Fruit fly (Drosophila melanogaster) whole organism, embryonic: ENCODE data around the gene fzy.
A peak's percentile ranks its signal among the peaks of the same experiment; 100 is the strongest.

Experiments
- Abd-B ChIP-seq: fragments of 200-800 bp; sonication (Bioruptor generic); optimal IDR thresholded peaks from 2 replicates; lab custom pipeline; 2018; ENCODE audit warnings: missing biosample characterization, mild to moderate bottlenecking, missing genetic modification characterization, moderate library complexity
- Asciz ChIP-seq: fragments of 200-800 bp; sonication (Bioruptor generic); optimal IDR thresholded peaks from 2 replicates; lab custom pipeline; 2017; ENCODE audit warnings: missing biosample characterization, mild to moderate bottlenecking, missing genetic modification characterization, missing genetic modification reagents
- BEAF-32 ChIP-seq: fragments of 200-800 bp; sonication (Bioruptor generic); optimal IDR thresholded peaks from 3 replicates; lab custom pipeline; 2017; ENCODE audit warnings: missing biosample characterization, missing genetic modification characterization, mild to moderate bottlenecking, moderate library complexity, missing genetic modification reagents
- Bdp1 ChIP-seq: fragments of 200-800 bp; sonication (Bioruptor generic); optimal IDR thresholded peaks from 3 replicates; lab custom pipeline; 2016; ENCODE audit warnings: missing biosample characterization, missing genetic modification characterization
- C15 ChIP-seq: fragments of 200-800 bp; sonication (Bioruptor generic); IDR thresholded peaks from 3 replicates; pipeline ENCODE4 v1.3.6; 2022; ENCODE audit warnings: missing biosample characterization, missing genetic modification characterization
- CG10543 ChIP-seq: fragments of 200-800 bp; sonication (Bioruptor generic); optimal IDR thresholded peaks from 3 replicates; lab custom pipeline; 2017; ENCODE audit warnings: missing biosample characterization, mild to moderate bottlenecking, missing genetic modification characterization, moderate library complexity
- CG12155 ChIP-seq: fragments of 200-800 bp; sonication (Bioruptor generic); optimal IDR thresholded peaks from 3 replicates; lab custom pipeline; 2016; ENCODE audit warnings: missing biosample characterization, missing genetic modification characterization
- CG14710 ChIP-seq: fragments of 200-800 bp; sonication (Bioruptor generic); optimal IDR thresholded peaks from 3 replicates; lab custom pipeline; 2019; ENCODE audit warnings: missing biosample characterization, mild to moderate bottlenecking, missing genetic modification characterization, moderate library complexity
- CG15479 ChIP-seq: fragments of 200-800 bp; sonication (Bioruptor generic); optimal IDR thresholded peaks from 3 replicates; lab custom pipeline; 2019; ENCODE audit warnings: missing biosample characterization, mild to moderate bottlenecking, missing genetic modification characterization, moderate library complexity
- CG17328 ChIP-seq: fragments of 200-800 bp; sonication (Bioruptor generic); IDR thresholded peaks from 2 replicates; pipeline ENCODE4 v1.3.6; 2022; ENCODE audit warnings: missing biosample characterization, missing genetic modification characterization
- CG17361 ChIP-seq: fragments of 200-800 bp; sonication (Bioruptor generic); IDR thresholded peaks from 3 replicates; pipeline ENCODE4 v1.3.6; 2022; ENCODE audit warnings: missing biosample characterization, missing genetic modification characterization
- CG1792 ChIP-seq: fragments of 200-800 bp; sonication (Bioruptor generic); optimal IDR thresholded peaks from 2 replicates; lab custom pipeline; 2016; ENCODE audit warnings: missing biosample characterization, missing genetic modification characterization
- CG2875 ChIP-seq: fragments of 200-800 bp; sonication (Bioruptor generic); optimal IDR thresholded peaks from 2 replicates; lab custom pipeline; 2017; ENCODE audit warnings: missing biosample characterization, mild to moderate bottlenecking, missing genetic modification characterization, missing genetic modification reagents
- CG31365 ChIP-seq: fragments of 200-800 bp; sonication (Bioruptor generic); optimal IDR thresholded peaks from 2 replicates; lab custom pipeline; 2018; ENCODE audit warnings: missing biosample characterization, mild to moderate bottlenecking, missing genetic modification characterization
- CG33557 ChIP-seq: fragments of 200-800 bp; sonication (Bioruptor generic); optimal IDR thresholded peaks from 2 replicates; lab custom pipeline; 2019; ENCODE audit warnings: missing biosample characterization, mild to moderate bottlenecking, missing genetic modification characterization, moderate library complexity
- CG34376 ChIP-seq: fragments of 200-800 bp; sonication (Bioruptor generic); optimal IDR thresholded peaks from 2 replicates; lab custom pipeline; 2018; ENCODE audit warnings: missing biosample characterization, mild to moderate bottlenecking, missing genetic modification characterization
- CG4404 ChIP-seq: fragments of 200-800 bp; sonication (Bioruptor generic); IDR thresholded peaks from 2 replicates; pipeline ENCODE4 v1.3.6; 2022; ENCODE audit warnings: missing biosample characterization, missing genetic modification characterization
- CG6272 ChIP-seq: fragments of 200-800 bp; sonication (Bioruptor generic); IDR thresholded peaks from 2 replicates; pipeline ENCODE4 v1.3.6; 2022; ENCODE audit warnings: missing biosample characterization, missing genetic modification characterization
- CG8765 ChIP-seq: fragments of 200-800 bp; sonication (Bioruptor generic); IDR thresholded peaks from 2 replicates; pipeline ENCODE4 v1.3.6; 2022; ENCODE audit warnings: missing biosample characterization, missing genetic modification characterization
- CTCF ChIP-seq: fragments of 200-800 bp; sonication (Bioruptor generic); optimal IDR thresholded peaks from 2 replicates; lab custom pipeline; 2017; ENCODE audit warnings: missing biosample characterization, mild to moderate bottlenecking, missing genetic modification characterization, moderate library complexity
- Camta ChIP-seq: fragments of 200-800 bp; sonication (Bioruptor generic); optimal IDR thresholded peaks from 2 replicates; lab custom pipeline; 2016; ENCODE audit warnings: missing biosample characterization, missing genetic modification characterization
- Dbx ChIP-seq: fragments of 200-800 bp; sonication (Bioruptor generic); IDR thresholded peaks from 3 replicates; pipeline ENCODE4 v1.3.6; 2022; ENCODE audit warnings: missing biosample characterization, missing genetic modification characterization
- Dip3 ChIP-seq: fragments of 200-800 bp; sonication (Bioruptor generic); optimal IDR thresholded peaks from 3 replicates; lab custom pipeline; 2016; ENCODE audit warnings: missing biosample characterization, missing genetic modification characterization
- Eip74EF ChIP-seq, 2 experiments: fragments of 200-800 bp in 1 of 2; fragments of >200 bp in 1 of 2; sonication (Bioruptor generic) in 1 of 2; optimal IDR thresholded peaks; 2 replicates each; lab custom pipeline; 2017 to 2019; ENCODE audit warnings: missing biosample characterization in 2 of 2, missing genetic modification characterization in 2 of 2, mild to moderate bottlenecking in 1 of 2, moderate library complexity in 1 of 2
- H2.0 ChIP-seq: fragments of 200-800 bp; sonication (Bioruptor generic); IDR thresholded peaks from 2 replicates; pipeline ENCODE4 v1.3.6; 2022; ENCODE audit warnings: missing biosample characterization, missing genetic modification characterization
- HHEX ChIP-seq: fragments of 200-800 bp; sonication (Bioruptor generic); optimal IDR thresholded peaks from 3 replicates; lab custom pipeline; 2017; ENCODE audit warnings: missing biosample characterization, mild to moderate bottlenecking, missing genetic modification characterization, missing genetic modification reagents
- Hey ChIP-seq: fragments of 200-800 bp; sonication (Bioruptor generic); optimal IDR thresholded peaks from 3 replicates; lab custom pipeline; 2018; ENCODE audit warnings: missing biosample characterization, mild to moderate bottlenecking, missing genetic modification characterization
- Hr3 ChIP-seq: fragments of 200-800 bp; sonication (Bioruptor generic); optimal IDR thresholded peaks from 3 replicates; lab custom pipeline; 2016; ENCODE audit warnings: missing biosample characterization, missing genetic modification characterization
- Med ChIP-seq: fragments of 200-800 bp; sonication (Bioruptor generic); peaks from one replicate; lab custom pipeline; 2016; ENCODE audit warnings: missing biosample characterization, missing genetic modification characterization, mild to moderate bottlenecking, inconsistent platforms, moderate library complexity
- Ptx1 ChIP-seq: fragments of 200-800 bp; sonication (Bioruptor generic); IDR thresholded peaks from 2 replicates; pipeline ENCODE4 v1.3.6; 2022; ENCODE audit warnings: missing biosample characterization, missing genetic modification characterization
- Sin3A ChIP-seq: fragments of >200 bp; optimal IDR thresholded peaks from 2 replicates; lab custom pipeline; 2018
- Sox100B ChIP-seq: fragments of 200-800 bp; sonication (Bioruptor generic); optimal IDR thresholded peaks from 3 replicates; lab custom pipeline; 2018; ENCODE audit warnings: missing biosample characterization, mild to moderate bottlenecking, missing genetic modification characterization
- Sox102F ChIP-seq: fragments of 200-800 bp; sonication (Bioruptor generic); optimal IDR thresholded peaks from 2 replicates; lab custom pipeline; 2018; ENCODE audit warnings: missing biosample characterization, mild to moderate bottlenecking, missing genetic modification characterization, moderate library complexity
- Sry-β ChIP-seq: fragments of 200-800 bp; sonication (Bioruptor generic); optimal IDR thresholded peaks from 2 replicates; lab custom pipeline; 2018; ENCODE audit warnings: missing biosample characterization, mild to moderate bottlenecking, missing genetic modification characterization, moderate library complexity
- Sry-δ ChIP-seq: fragments of 200-800 bp; sonication (Bioruptor generic); optimal IDR thresholded peaks from 2 replicates; lab custom pipeline; 2016; ENCODE audit warnings: missing biosample characterization, missing genetic modification characterization
- Vsx1 ChIP-seq: fragments of 200-800 bp; sonication (Bioruptor generic); optimal IDR thresholded peaks from 2 replicates; lab custom pipeline; 2017; ENCODE audit warnings: missing biosample characterization, mild to moderate bottlenecking, missing genetic modification characterization, missing genetic modification reagents
- bbx ChIP-seq: fragments of 200-800 bp; sonication (Bioruptor generic); IDR thresholded peaks from 2 replicates; pipeline ENCODE4 v1.3.6; 2022; ENCODE audit warnings: missing biosample characterization, missing genetic modification characterization; ENCODE audit not compliant: partially characterized antibody
- caup ChIP-seq: fragments of 200-800 bp; sonication (Bioruptor generic); optimal IDR thresholded peaks from 3 replicates; lab custom pipeline; 2017; ENCODE audit warnings: missing biosample characterization, mild to moderate bottlenecking, missing genetic modification characterization, moderate library complexity; ENCODE audit not compliant: severe bottlenecking
- corto ChIP-seq: fragments of 200-800 bp; sonication (Bioruptor generic); optimal IDR thresholded peaks from 2 replicates; lab custom pipeline; 2016; ENCODE audit warnings: missing biosample characterization, mild to moderate bottlenecking, missing genetic modification characterization, moderate library complexity
- crc ChIP-seq: fragments of 200-800 bp; sonication (Bioruptor generic); optimal IDR thresholded peaks from 2 replicates; lab custom pipeline; 2016; ENCODE audit warnings: missing biosample characterization, missing genetic modification characterization
- dan ChIP-seq: fragments of 200-800 bp; sonication (Bioruptor generic); IDR thresholded peaks from 2 replicates; pipeline ENCODE4 v1.3.6; 2022; ENCODE audit warnings: missing biosample characterization, missing genetic modification characterization
- dimm ChIP-seq: fragments of 200-800 bp; sonication (Bioruptor generic); IDR thresholded peaks from 2 replicates; pipeline ENCODE4 v1.3.6; 2022; ENCODE audit warnings: missing biosample characterization, missing genetic modification characterization
- eve ChIP-seq, 2 experiments: fragments of >200 bp; optimal IDR thresholded peaks; 2 replicates each; lab custom pipeline; 2017; ENCODE audit warnings: missing biosample characterization in 2 of 2, missing genetic modification characterization in 2 of 2
- ind ChIP-seq: fragments of 200-800 bp; sonication (Bioruptor generic); optimal IDR thresholded peaks from 3 replicates; lab custom pipeline; 2016; ENCODE audit warnings: missing biosample characterization, missing genetic modification characterization
- knrl ChIP-seq: fragments of 200-800 bp; sonication (Bioruptor generic); IDR thresholded peaks from 3 replicates; pipeline ENCODE4 v1.3.6; 2022; ENCODE audit warnings: missing biosample characterization, missing genetic modification characterization; ENCODE audit not compliant: partially characterized antibody
- run ChIP-seq: fragments of 200-800 bp; sonication (Bioruptor generic); optimal IDR thresholded peaks from 3 replicates; lab custom pipeline; 2018; ENCODE audit warnings: missing biosample characterization, mild to moderate bottlenecking, missing genetic modification characterization
- sens ChIP-seq: fragments of 200-800 bp; sonication (Bioruptor generic); peaks from one replicate; lab custom pipeline; 2016; ENCODE audit warnings: missing biosample characterization, missing genetic modification characterization
- shn ChIP-seq: fragments of 200-800 bp; sonication (Bioruptor generic); optimal IDR thresholded peaks from 3 replicates; lab custom pipeline; 2016; ENCODE audit warnings: missing biosample characterization, missing genetic modification characterization
- tap ChIP-seq: fragments of 200-800 bp; optimal IDR thresholded peaks from 3 replicates; lab custom pipeline; 2019; ENCODE audit warnings: missing biosample characterization, mild to moderate bottlenecking, missing genetic modification characterization, moderate library complexity
- vvl ChIP-seq: fragments of 200-800 bp; sonication (Bioruptor generic); IDR thresholded peaks from 2 replicates; pipeline ENCODE4 v1.3.6; 2022; ENCODE audit warnings: missing biosample characterization, missing genetic modification characterization

Gene fzy

DNA sequence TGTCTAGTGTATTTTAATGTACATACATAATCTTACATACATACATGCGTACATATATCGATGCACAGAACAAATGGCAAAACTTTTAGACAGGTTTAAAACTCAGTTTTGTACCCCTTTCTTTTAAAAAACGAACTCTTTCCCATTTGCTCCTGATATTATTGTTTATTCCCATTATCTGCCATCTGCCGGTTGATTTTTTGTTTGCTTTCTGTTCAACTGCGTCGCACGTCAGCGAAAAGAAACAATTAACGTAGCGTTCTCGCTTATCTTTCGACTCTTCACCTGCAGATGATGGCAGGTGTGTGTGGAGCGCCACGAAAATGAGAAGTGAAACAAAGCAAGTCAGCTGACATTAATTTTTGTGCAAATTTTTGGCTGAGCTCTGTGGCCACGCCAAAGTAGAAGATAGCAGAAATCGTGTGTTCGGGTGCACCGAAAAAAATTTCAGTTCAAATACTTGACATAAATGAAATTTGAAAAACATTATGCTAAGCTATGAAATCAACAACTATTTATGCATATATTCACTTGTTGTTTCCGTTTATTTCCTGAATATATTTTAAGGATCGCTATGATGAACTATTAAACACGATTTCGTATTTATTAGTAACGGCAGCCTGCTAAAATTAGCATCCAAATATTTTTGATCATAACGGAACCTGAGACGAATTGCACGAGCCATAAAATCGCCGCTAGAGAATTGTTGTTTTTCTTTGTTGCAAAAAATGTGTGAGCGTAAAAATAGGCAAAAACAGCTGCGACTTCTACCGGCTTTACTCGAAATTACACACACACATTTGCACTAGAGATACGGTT is 39.9 kb upstream of the fzy start (continued):
- peak; percentile 1 for TF ChIP-seq caup (GFP tag; lab: Kevin White, UChicago)
- TF ChIP-seq CG2875 (GFP tag; lab: Kevin White, UChicago): no peak
- peak; percentile 37 for TF ChIP-seq Sox100B (GFP tag; lab: Kevin White, UChicago)
- no peak for TF ChIP-seq Ptx1 (GFP tag; lab: Robert Waterston, UW)
- no peak for TF ChIP-seq BEAF-32
- TF ChIP-seq bbx: no peak
- no peak for TF ChIP-seq Sry-δ (GFP tag; lab: Kevin White, UChicago)
- no peak for TF ChIP-seq CG4404
- no peak for TF ChIP-seq CG8765 (GFP tag; lab: Robert Waterston, UW)
- TF ChIP-seq corto (GFP tag; lab: Kevin White, UChicago): peak; percentile 45
- no peak for TF ChIP-seq tap (tag; lab: Kevin White, UChicago)
- TF ChIP-seq Hr3 (GFP tag; lab: Kevin White, UChicago): peak; percentile 16
- TF ChIP-seq CG1792 (GFP tag; lab: Kevin White, UChicago): no peak
- TF ChIP-seq Sin3A: no peak
- TF ChIP-seq Abd-B (GFP tag; lab: Kevin White, UChicago): no peak
- TF ChIP-seq CG10543: no peak
- no peak for TF ChIP-seq CG33557 (GFP tag; lab: Kevin White, UChicago)
- no peak for TF ChIP-seq H2.0 (GFP tag; lab: Robert Waterston, UW)
- no peak for TF ChIP-seq Eip74EF (GFP tag; optimal IDR thresholded peaks at IDR 0.05; lab: Kevin White, UChicago)
- TF ChIP-seq eve (GFP tag; optimal IDR thresholded peaks at IDR 0.05; lab: Kevin White, UChicago): peak in 1 of 2 experiments; percentile 48
- TF ChIP-seq CG31365: no peak
- peak; percentile 37 for TF ChIP-seq Dip3 (GFP tag; lab: Kevin White, UChicago)
- TF ChIP-seq CG6272 (GFP tag; lab: Robert Waterston, UW): no peak
- peak; percentile 6 for TF ChIP-seq Asciz (GFP tag; lab: Kevin White, UChicago)
- TF ChIP-seq shn (GFP tag; lab: Kevin White, UChicago): no peak
- no peak for TF ChIP-seq CG14710 (tag; lab: Kevin White, UChicago)
- no peak for TF ChIP-seq sens (GFP tag; lab: Kevin White, UChicago)
- no peak for TF ChIP-seq CG17361 (GFP tag; lab: Robert Waterston, UW)
- TF ChIP-seq Sry-β: no peak
- no peak for TF ChIP-seq vvl (GFP tag; lab: Robert Waterston, UW)
- TF ChIP-seq HHEX: peak; percentile 22
- TF ChIP-seq run (tag; lab: Kevin White, UChicago): no peak
- TF ChIP-seq knrl: no peak
- TF ChIP-seq CG12155 (GFP tag; lab: Kevin White, UChicago): peak; percentile 15
- TF ChIP-seq CTCF (GFP tag; lab: Kevin White, UChicago): no peak
- TF ChIP-seq CG15479 (GFP tag; lab: Kevin White, UChicago): no peak
- no peak for TF ChIP-seq Dbx (GFP tag; lab: Robert Waterston, UW)
- TF ChIP-seq ind (GFP tag; lab: Kevin White, UChicago): peak; percentile 43
- TF ChIP-seq Camta (GFP tag; lab: Kevin White, UChicago): no peak
- TF ChIP-seq Sox102F (GFP tag; lab: Kevin White, UChicago): peak; percentile 24
- TF ChIP-seq Hey (tag; lab: Kevin White, UChicago): no peak
- no peak for TF ChIP-seq CG34376 (GFP tag; lab: Kevin White, UChicago)
- no peak for TF ChIP-seq Vsx1
- no peak for TF ChIP-seq Bdp1 (GFP tag; lab: Kevin White, UChicago)
- no peak for TF ChIP-seq dan (GFP tag; lab: Robert Waterston, UW)
- TF ChIP-seq dimm (GFP tag; lab: Robert Waterston, UW): no peak
- no peak for TF ChIP-seq crc (GFP tag; lab: Kevin White, UChicago)
- no peak for TF ChIP-seq CG17328 (GFP tag; lab: Robert Waterston, UW)
- no peak for TF ChIP-seq C15 (GFP tag; lab: Robert Waterston, UW)
- peak; percentile 85 for TF ChIP-seq Med
